Worm (Caenorhabditis elegans): Measurements from ENCODE around the gene attf-3.

Gene attf-3

ce11 chrIII:87183-87582 is 999 bp upstream of the attf-3 start, which contains the start of the genes F54C4.4 and mrpl-40:
Gene F54C4.4, minus strand, starts transcription at chrIII:87381.
Gene mrpl-40, plus strand, starts transcription at chrIII:87559.
- TF ChIP-seq nhr-25 (tag; optimal IDR thresholded peaks at IDR 0.05): peak; percentile 37
- TF ChIP-seq nhr-21 (tag; optimal IDR thresholded peaks at IDR 0.05): peak; percentile 49
- TF ChIP-seq skn-1 (tag; optimal IDR thresholded peaks at IDR 0.05): no peak
- TF ChIP-seq R02D3.7 (tag; optimal IDR thresholded peaks at IDR 0.05): peak; percentile 94
- TF ChIP-seq fos-1 (tag; optimal IDR thresholded peaks at IDR 0.05): peak; percentile 33
- TF ChIP-seq F13H6.1 (tag; optimal IDR thresholded peaks at IDR 0.05): peak; percentile 56
- TF ChIP-seq ceh-82 (tag; optimal IDR thresholded peaks at IDR 0.05): no peak
- TF ChIP-seq unc-62 (GFP tag; optimal IDR thresholded peaks at IDR 0.05): no peak
- TF ChIP-seq sma-9 (GFP tag; optimal IDR thresholded peaks at IDR 0.05): peak; percentile 16
- no peak for TF ChIP-seq sma-9 (tag; optimal IDR thresholded peaks at IDR 0.05)
- no peak for TF ChIP-seq sem-4 (tag; optimal IDR thresholded peaks at IDR 0.05)
- no peak for TF ChIP-seq Y55F3AM.14 (GFP tag; optimal IDR thresholded peaks at IDR 0.05)
- TF ChIP-seq nhr-237 (tag; optimal IDR thresholded peaks at IDR 0.05): no peak
- no peak for TF ChIP-seq unc-39 (tag; optimal IDR thresholded peaks at IDR 0.05)
- TF ChIP-seq crh-2 (tag; optimal IDR thresholded peaks at IDR 0.05): peak; percentile 64
- no peak for TF ChIP-seq mbf-1 (tag; optimal IDR thresholded peaks at IDR 0.05)
- TF ChIP-seq nhr-11 (tag; optimal IDR thresholded peaks at IDR 0.05): no peak
- no peak for TF ChIP-seq aly-2 (tag; optimal IDR thresholded peaks at IDR 0.05)
- no peak for TF ChIP-seq dmd-4 (tag; optimal IDR thresholded peaks at IDR 0.05)
- TF ChIP-seq alr-1 (tag; optimal IDR thresholded peaks at IDR 0.05): no peak
- TF ChIP-seq elt-1 (tag; optimal IDR thresholded peaks at IDR 0.05): no peak
- TF ChIP-seq snpc-4 (tag; optimal IDR thresholded peaks at IDR 0.05): peak; percentile 21
- peak; percentile 33 for TF ChIP-seq mab-5 (tag; optimal IDR thresholded peaks at IDR 0.05)
- no peak for TF ChIP-seq zag-1 (tag; optimal IDR thresholded peaks at IDR 0.05)
- peak; percentile 43 for TF ChIP-seq ceh-16 (tag; optimal IDR thresholded peaks at IDR 0.05)
- no peak for TF ChIP-seq nhr-23 (tag; optimal IDR thresholded peaks at IDR 0.05)
- TF ChIP-seq C34F6.9 (tag; optimal IDR thresholded peaks at IDR 0.05): peak; percentile 73
- TF ChIP-seq sma-3 (GFP tag; optimal IDR thresholded peaks at IDR 0.05): peak; percentile 75
- TF ChIP-seq ztf-11 (tag; optimal IDR thresholded peaks at IDR 0.05): no peak
- TF ChIP-seq lin-39 (tag; optimal IDR thresholded peaks at IDR 0.05): no peak
- TF ChIP-seq ztf-4 (tag; optimal IDR thresholded peaks at IDR 0.05): no peak
- TF ChIP-seq nhr-129 (tag; optimal IDR thresholded peaks at IDR 0.05): peak; percentile 54
- TF ChIP-seq nhr-10 (tag; optimal IDR thresholded peaks at IDR 0.05): no peak
- TF ChIP-seq ZK546.5 (tag; optimal IDR thresholded peaks at IDR 0.05): no peak
- TF ChIP-seq nhr-12 (tag; optimal IDR thresholded peaks at IDR 0.05): no peak
- TF ChIP-seq lin-11 (tag; optimal IDR thresholded peaks at IDR 0.05): peak; percentile 20
- TF ChIP-seq gmeb-1 (tag; optimal IDR thresholded peaks at IDR 0.05): peak; percentile 73
- TF ChIP-seq blmp-1 (tag; optimal IDR thresholded peaks at IDR 0.05; ENCODE audit: insufficient read depth): peak; percentile 8
- TF ChIP-seq egl-27 (tag; optimal IDR thresholded peaks at IDR 0.05): peak; percentile 53
- TF ChIP-seq ama-1 (optimal IDR thresholded peaks at IDR 0.05): no peak
- TF ChIP-seq unc-55 (GFP tag; optimal IDR thresholded peaks at IDR 0.05): peak; percentile 81
- TF ChIP-seq lin-13 (GFP tag; optimal IDR thresholded peaks at IDR 0.05): peak; percentile 80
- TF ChIP-seq ztf-1 (GFP tag; conservative IDR thresholded peaks at IDR 0.05): no peak
- TF ChIP-seq lsy-2 (tag; optimal IDR thresholded peaks at IDR 0.05): peak; percentile 56 to 82
- no peak for TF ChIP-seq mdl-1 (tag; optimal IDR thresholded peaks at IDR 0.05)

- TF ChIP-seq ztf-4 (tag; optimal IDR thresholded peaks at IDR 0.05): no peak
- TF ChIP-seq nhr-129 (tag; optimal IDR thresholded peaks at IDR 0.05): no peak
- no peak for TF ChIP-seq nhr-11 (tag; optimal IDR thresholded peaks at IDR 0.05)
- TF ChIP-seq lin-39 (tag; optimal IDR thresholded peaks at IDR 0.05): no peak
- TF ChIP-seq mdl-1 (tag; optimal IDR thresholded peaks at IDR 0.05): no peak
- TF ChIP-seq nhr-25 (tag; optimal IDR thresholded peaks at IDR 0.05): no peak
- no peak for TF ChIP-seq nhr-21 (tag; optimal IDR thresholded peaks at IDR 0.05)
- TF ChIP-seq unc-39 (tag; optimal IDR thresholded peaks at IDR 0.05): no peak
- no peak for TF ChIP-seq sem-4 (tag; optimal IDR thresholded peaks at IDR 0.05)
- no peak for TF ChIP-seq aly-2 (tag; optimal IDR thresholded peaks at IDR 0.05)
- no peak for TF ChIP-seq dmd-4 (tag; optimal IDR thresholded peaks at IDR 0.05)
Observed at ce11 chrIII:84372-84771, 1.8 kb downstream of the attf-3 start.

Measured in whole organism, L2 larva.